Worm (Caenorhabditis elegans): Measurements from ENCODE around the gene T22F3.10.

Gene T22F3.10

DNA sequence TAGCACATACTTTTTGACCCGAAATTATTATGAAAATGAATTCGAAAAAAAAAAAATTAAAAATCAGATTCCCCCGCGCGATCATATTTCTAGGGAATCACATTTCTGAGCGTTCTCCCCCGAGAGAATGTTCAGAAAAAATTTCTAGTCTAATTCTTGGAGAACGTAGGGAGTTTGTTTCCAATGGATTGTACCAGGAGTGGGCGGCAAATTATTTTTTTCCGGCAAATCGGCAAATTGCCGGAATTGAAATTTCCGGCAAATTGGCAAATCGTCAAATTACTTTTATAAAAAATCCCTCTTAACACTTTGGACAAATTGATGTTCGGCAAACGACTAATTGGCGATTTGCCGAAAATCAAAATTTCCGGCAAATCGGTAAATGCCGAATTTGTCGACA is at the start of gene T22F3.10:
Gene T22F3.10, minus strand, starts transcription at position 101 of the 400 bp plus-strand sequence.
- TF ChIP-seq mab-5 (tag; optimal IDR thresholded peaks at IDR 0.05) (no peak), sma-3 (GFP tag; optimal IDR thresholded peaks at IDR 0.05) (no peak), crh-2 (tag; optimal IDR thresholded peaks at IDR 0.05) (no peak), mbf-1 (tag; optimal IDR thresholded peaks at IDR 0.05) (no peak), nhr-6 (tag; optimal IDR thresholded peaks at IDR 0.05) (no peak), ztf-11 (tag; optimal IDR thresholded peaks at IDR 0.05) (no peak), ceh-82 (tag; optimal IDR thresholded peaks at IDR 0.05) (no peak), blmp-1 (tag; optimal IDR thresholded peaks at IDR 0.05; ENCODE audit: insufficient read depth) (no peak), R02D3.7 (tag; optimal IDR thresholded peaks at IDR 0.05) (no peak), mdl-1 (tag; optimal IDR thresholded peaks at IDR 0.05) (no peak), snpc-4 (tag; optimal IDR thresholded peaks at IDR 0.05) (no peak)

DNA sequence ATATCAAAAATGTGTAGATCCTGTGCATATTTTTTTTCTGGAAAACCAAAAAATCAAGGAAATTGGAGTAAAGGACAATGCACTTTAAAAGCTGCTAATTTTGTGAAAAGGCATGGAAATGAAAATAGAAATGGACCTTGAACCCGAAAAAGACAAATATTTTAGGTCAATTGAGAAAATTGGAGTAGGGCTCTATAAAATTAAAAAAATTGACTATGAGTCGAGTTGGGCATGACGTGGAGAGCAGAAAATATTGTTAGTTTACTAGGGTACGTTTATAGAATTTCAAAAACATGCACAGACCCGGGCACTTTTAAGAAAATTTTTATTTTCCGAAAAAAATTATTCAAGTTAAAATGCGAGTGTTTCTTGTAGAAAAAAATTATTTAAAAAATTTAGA is 47.9 kb upstream of the T22F3.10 start, which contains the start of gene acr-23:
Gene acr-23, minus strand, starts transcription at position 101 of the 400 bp plus-strand sequence.
- TF ChIP-seq alr-1 (tag; optimal IDR thresholded peaks at IDR 0.05) (no peak), nhr-237 (tag; optimal IDR thresholded peaks at IDR 0.05) (no peak), nhr-23 (tag; optimal IDR thresholded peaks at IDR 0.05) (no peak), sma-3 (GFP tag; optimal IDR thresholded peaks at IDR 0.05) (no peak), lin-39 (tag; optimal IDR thresholded peaks at IDR 0.05) (no peak), zag-1 (tag; optimal IDR thresholded peaks at IDR 0.05) (no peak)

- no peak for TF ChIP-seq C34F6.9 (tag; optimal IDR thresholded peaks at IDR 0.05)
- TF ChIP-seq ceh-16 (tag; optimal IDR thresholded peaks at IDR 0.05): no peak
- TF ChIP-seq zag-1 (tag; optimal IDR thresholded peaks at IDR 0.05): no peak
- no peak for TF ChIP-seq nhr-25 (tag; optimal IDR thresholded peaks at IDR 0.05)
- no peak for TF ChIP-seq nhr-237 (tag; optimal IDR thresholded peaks at IDR 0.05)
- TF ChIP-seq ztf-4 (tag; optimal IDR thresholded peaks at IDR 0.05): no peak
- no peak for TF ChIP-seq unc-55 (GFP tag; optimal IDR thresholded peaks at IDR 0.05)
- TF ChIP-seq nhr-6 (tag; optimal IDR thresholded peaks at IDR 0.05): no peak
- no peak for TF ChIP-seq egl-27 (tag; optimal IDR thresholded peaks at IDR 0.05)
- TF ChIP-seq lsy-2 (tag; optimal IDR thresholded peaks at IDR 0.05): no peak
- no peak for TF ChIP-seq Y55F3AM.14 (GFP tag; optimal IDR thresholded peaks at IDR 0.05)
- TF ChIP-seq ztf-1 (GFP tag; conservative IDR thresholded peaks at IDR 0.05): no peak
Observed at ce11 chrV:3649473-3649872, 37.9 kb upstream of the T22F3.10 start, which contains the start of gene str-114. str-114 (plus strand) TSS chrV:3649773.

- TF ChIP-seq sma-9 (GFP tag; optimal IDR thresholded peaks at IDR 0.05) (no peak), sma-9 (tag; optimal IDR thresholded peaks at IDR 0.05) (no peak), lin-11 (tag; optimal IDR thresholded peaks at IDR 0.05) (no peak), nhr-23 (tag; optimal IDR thresholded peaks at IDR 0.05) (no peak), ama-1 (optimal IDR thresholded peaks at IDR 0.05) (no peak), mdl-1 (tag; optimal IDR thresholded peaks at IDR 0.05) (no peak), F13H6.1 (tag; optimal IDR thresholded peaks at IDR 0.05) (no peak), zag-1 (tag; optimal IDR thresholded peaks at IDR 0.05) (no peak), dmd-4 (tag; optimal IDR thresholded peaks at IDR 0.05) (no peak), nhr-21 (tag; optimal IDR thresholded peaks at IDR 0.05) (no peak), aly-2 (tag; optimal IDR thresholded peaks at IDR 0.05) (no peak), ztf-4 (tag; optimal IDR thresholded peaks at IDR 0.05) (no peak)
Observed at ce11 chrV:3647862-3648261, 36.3 kb upstream of the T22F3.10 start, which contains the start of gene F59B1.10. F59B1.10 (minus strand) TSS chrV:3647962.

DNA sequence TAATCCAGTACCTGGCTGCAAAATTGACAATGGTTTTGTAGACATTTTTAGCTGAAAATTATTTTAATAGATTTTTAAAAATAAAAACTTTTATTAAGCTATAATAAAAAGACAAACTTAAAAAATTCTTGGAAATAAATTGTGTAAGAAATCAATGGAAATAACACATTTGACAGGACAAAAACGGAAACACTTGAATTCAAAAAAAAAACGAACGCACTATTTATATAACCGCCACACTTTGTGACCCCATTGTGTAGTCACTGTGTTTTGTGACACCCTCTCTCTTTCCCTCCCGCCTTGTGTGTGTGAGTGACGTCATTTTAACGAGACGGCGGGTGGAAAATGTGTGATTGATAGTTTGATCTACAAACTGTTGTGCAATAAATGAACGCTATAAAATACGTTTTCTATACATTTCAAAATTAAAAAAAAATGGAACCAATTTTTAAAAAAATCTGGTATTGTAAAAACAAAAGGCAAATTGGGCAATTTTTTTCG is 32.7 kb upstream of the T22F3.10 start, which contains the start of gene F59B1.8:
Gene F59B1.8, minus strand, starts transcription at position 51 of the 501 bp plus-strand sequence.
- no peak for TF ChIP-seq egl-27 (tag; optimal IDR thresholded peaks at IDR 0.05)
- TF ChIP-seq elt-3 (tag; optimal IDR thresholded peaks at IDR 0.05): no peak
- peak; percentile 91 for TF ChIP-seq fos-1 (tag; optimal IDR thresholded peaks at IDR 0.05)
- peak; percentile 78 for TF ChIP-seq F13H6.1 (tag; optimal IDR thresholded peaks at IDR 0.05)
- TF ChIP-seq lin-11 (tag; optimal IDR thresholded peaks at IDR 0.05): no peak
- TF ChIP-seq zag-1 (tag; optimal IDR thresholded peaks at IDR 0.05): no peak
- no peak for TF ChIP-seq snpc-4 (tag; optimal IDR thresholded peaks at IDR 0.05)
- no peak for TF ChIP-seq ztf-1 (GFP tag; conservative IDR thresholded peaks at IDR 0.05)
- no peak for TF ChIP-seq nhr-77 (tag; optimal IDR thresholded peaks at IDR 0.05)
- TF ChIP-seq gmeb-1 (tag; optimal IDR thresholded peaks at IDR 0.05): peak; percentile 66
- TF ChIP-seq nhr-25 (tag; optimal IDR thresholded peaks at IDR 0.05): peak; percentile 72
- TF ChIP-seq mbf-1 (tag; optimal IDR thresholded peaks at IDR 0.05): no peak
- TF ChIP-seq dmd-4 (tag; optimal IDR thresholded peaks at IDR 0.05): no peak
- no peak for TF ChIP-seq nhr-11 (tag; optimal IDR thresholded peaks at IDR 0.05)
- no peak for TF ChIP-seq mab-5 (tag; optimal IDR thresholded peaks at IDR 0.05)
- no peak for TF ChIP-seq nhr-23 (tag; optimal IDR thresholded peaks at IDR 0.05)
- TF ChIP-seq nhr-237 (tag; optimal IDR thresholded peaks at IDR 0.05): no peak
- TF ChIP-seq alr-1 (tag; optimal IDR thresholded peaks at IDR 0.05): no peak
- peak; percentile 68 for TF ChIP-seq nhr-129 (tag; optimal IDR thresholded peaks at IDR 0.05)
- peak in 1 of 2 experiments; percentile 49 for TF ChIP-seq lsy-2 (tag; optimal IDR thresholded peaks at IDR 0.05)
- TF ChIP-seq unc-55 (GFP tag; optimal IDR thresholded peaks at IDR 0.05): no peak
- TF ChIP-seq mdl-1 (tag; optimal IDR thresholded peaks at IDR 0.05): peak in 1 of 2 experiments; percentile 9
- no peak for TF ChIP-seq R02D3.7 (tag; optimal IDR thresholded peaks at IDR 0.05)
- TF ChIP-seq peb-1 (tag; optimal IDR thresholded peaks at IDR 0.05): no peak
- TF ChIP-seq crh-2 (tag; optimal IDR thresholded peaks at IDR 0.05): peak; percentile 25
- TF ChIP-seq ZK546.5 (tag; optimal IDR thresholded peaks at IDR 0.05): no peak
- TF ChIP-seq ama-1 (optimal IDR thresholded peaks at IDR 0.05): no peak
- TF ChIP-seq sma-3 (GFP tag; optimal IDR thresholded peaks at IDR 0.05): peak; percentile 58
- TF ChIP-seq sma-9 (GFP tag; optimal IDR thresholded peaks at IDR 0.05): peak; percentile 97
- no peak for TF ChIP-seq sma-9 (tag; optimal IDR thresholded peaks at IDR 0.05)
- no peak for TF ChIP-seq skn-1 (tag; optimal IDR thresholded peaks at IDR 0.05)
- TF ChIP-seq nhr-10 (tag; optimal IDR thresholded peaks at IDR 0.05): no peak
